Fruit fly (Drosophila melanogaster) whole organism, embryonic: Measurements from ENCODE around the gene qjt.

Experiments used
- ATbp ChIP-seq: fragments of 200-800 bp; sonication (Bioruptor generic); optimal IDR thresholded peaks from 2 replicates; lab custom pipeline; 2017; ENCODE audit warnings: missing biosample characterization, mild to moderate bottlenecking, missing genetic modification characterization, missing genetic modification reagents
- C15 ChIP-seq: fragments of 200-800 bp; sonication (Bioruptor generic); IDR thresholded peaks from 3 replicates; pipeline ENCODE4 v1.3.6; 2022; ENCODE audit warnings: missing biosample characterization, missing genetic modification characterization
- CG10654 ChIP-seq: fragments of 200-800 bp; sonication (Bioruptor generic); optimal IDR thresholded peaks from 2 replicates; lab custom pipeline; 2016; ENCODE audit warnings: missing biosample characterization, missing genetic modification characterization
- CG10979 ChIP-seq: fragments of 200-800 bp; sonication (Bioruptor generic); optimal IDR thresholded peaks from 2 replicates; lab custom pipeline; 2018; ENCODE audit warnings: missing biosample characterization, mild to moderate bottlenecking, missing genetic modification characterization, moderate library complexity
- CG11560 ChIP-seq: fragments of 200-800 bp; sonication (Bioruptor generic); IDR thresholded peaks from 3 replicates; pipeline ENCODE4 v1.3.6; 2022; ENCODE audit warnings: missing biosample characterization, missing genetic modification characterization
- CG12769 ChIP-seq: fragments of 200-800 bp; sonication (Bioruptor generic); optimal IDR thresholded peaks from 2 replicates; lab custom pipeline; 2019; ENCODE audit warnings: missing biosample characterization, mild to moderate bottlenecking, missing genetic modification characterization, moderate library complexity
- CG15601 ChIP-seq: fragments of 200-800 bp; sonication (Bioruptor generic); optimal IDR thresholded peaks from 3 replicates; lab custom pipeline; 2019; ENCODE audit warnings: missing biosample characterization, mild to moderate bottlenecking, missing genetic modification characterization, moderate library complexity
- CG16813 ChIP-seq: fragments of 200-800 bp; sonication (Bioruptor generic); IDR thresholded peaks from 3 replicates; pipeline ENCODE4 v1.3.6; 2022; ENCODE audit warnings: missing biosample characterization, missing genetic modification characterization; ENCODE audit not compliant: partially characterized antibody
- CG17328 ChIP-seq: fragments of 200-800 bp; sonication (Bioruptor generic); IDR thresholded peaks from 2 replicates; pipeline ENCODE4 v1.3.6; 2022; ENCODE audit warnings: missing biosample characterization, missing genetic modification characterization
- CG1832 ChIP-seq: fragments of 200-800 bp; sonication (Bioruptor generic); optimal IDR thresholded peaks from 2 replicates; lab custom pipeline; 2017; ENCODE audit warnings: missing biosample characterization, mild to moderate bottlenecking, missing genetic modification characterization, inconsistent platforms
- CG2875 ChIP-seq: fragments of 200-800 bp; sonication (Bioruptor generic); optimal IDR thresholded peaks from 2 replicates; lab custom pipeline; 2017; ENCODE audit warnings: missing biosample characterization, mild to moderate bottlenecking, missing genetic modification characterization, missing genetic modification reagents
- CG32532 ChIP-seq: fragments of 200-800 bp; sonication (Bioruptor generic); IDR thresholded peaks from 2 replicates; pipeline ENCODE4 v1.3.6; 2022; ENCODE audit warnings: missing biosample characterization, missing genetic modification characterization
- CG4360 ChIP-seq: fragments of 200-800 bp; sonication (Bioruptor generic); IDR thresholded peaks from 2 replicates; pipeline ENCODE4 v1.3.6; 2022; ENCODE audit warnings: missing biosample characterization, missing genetic modification characterization
- CG43689 ChIP-seq: fragments of 200-800 bp; sonication (Bioruptor generic); IDR thresholded peaks from 2 replicates; pipeline ENCODE4 v1.3.6; 2022; ENCODE audit warnings: missing biosample characterization, missing genetic modification characterization
- CG5245 ChIP-seq: fragments of 200-800 bp; sonication (Bioruptor generic); optimal IDR thresholded peaks from 3 replicates; lab custom pipeline; 2016; ENCODE audit warnings: missing biosample characterization, missing genetic modification characterization
- CG5953 ChIP-seq: fragments of 200-800 bp; sonication (Bioruptor generic); IDR thresholded peaks from 2 replicates; pipeline ENCODE4 v1.3.6; 2022; ENCODE audit warnings: missing biosample characterization, missing genetic modification characterization
- CG6683 ChIP-seq: fragments of 200-800 bp; sonication (Bioruptor generic); optimal IDR thresholded peaks from 2 replicates; lab custom pipeline; 2017; ENCODE audit warnings: missing biosample characterization, mild to moderate bottlenecking, missing genetic modification characterization, missing genetic modification reagents
- CG7556 ChIP-seq: fragments of 200-800 bp; sonication (Bioruptor generic); optimal IDR thresholded peaks from 2 replicates; lab custom pipeline; 2017; ENCODE audit warnings: missing biosample characterization, mild to moderate bottlenecking, missing genetic modification characterization
- CG7839 ChIP-seq: fragments of 200-800 bp; sonication (Bioruptor generic); optimal IDR thresholded peaks from 3 replicates; lab custom pipeline; 2018; ENCODE audit warnings: missing biosample characterization, mild to moderate bottlenecking, missing genetic modification characterization, moderate library complexity
- CG8281 ChIP-seq: fragments of 200-800 bp; sonication (Bioruptor generic); optimal IDR thresholded peaks from 2 replicates; lab custom pipeline; 2018; ENCODE audit warnings: missing biosample characterization, mild to moderate bottlenecking, missing genetic modification characterization, moderate library complexity
- CG8478 ChIP-seq: fragments of >200 bp; optimal IDR thresholded peaks from 2 replicates; lab custom pipeline; 2018
- Dll ChIP-seq: fragments of 200-800 bp; sonication (Bioruptor generic); IDR thresholded peaks from 4 replicates; pipeline ENCODE4 v1.3.6; 2022; ENCODE audit warnings: missing biosample characterization, missing genetic modification characterization; ENCODE audit not compliant: partially characterized antibody
- HHEX ChIP-seq: fragments of 200-800 bp; sonication (Bioruptor generic); optimal IDR thresholded peaks from 3 replicates; lab custom pipeline; 2017; ENCODE audit warnings: missing biosample characterization, mild to moderate bottlenecking, missing genetic modification characterization, missing genetic modification reagents
- HmgZ ChIP-seq: fragments of 200-800 bp; sonication (Bioruptor generic); optimal IDR thresholded peaks from 2 replicates; lab custom pipeline; 2018; ENCODE audit warnings: missing biosample characterization, mild to moderate bottlenecking, missing genetic modification characterization
- Hmx ChIP-seq: fragments of 200-800 bp; sonication (Bioruptor generic); optimal IDR thresholded peaks from 2 replicates; lab custom pipeline; 2016; ENCODE audit warnings: missing biosample characterization, missing genetic modification characterization
- Hsf ChIP-seq: fragments of 200-800 bp; sonication (Bioruptor generic); optimal IDR thresholded peaks from 3 replicates; lab custom pipeline; 2016; ENCODE audit warnings: missing biosample characterization, missing genetic modification characterization
- Jarid2 ChIP-seq: fragments of 200-800 bp; sonication (Bioruptor generic); optimal IDR thresholded peaks from 3 replicates; lab custom pipeline; 2017; ENCODE audit warnings: mild to moderate bottlenecking, missing biosample characterization, missing genetic modification reagents, missing genetic modification characterization
- MBD-R2 ChIP-seq: fragments of 200-800 bp; sonication (Bioruptor generic); IDR thresholded peaks from 2 replicates; pipeline ENCODE4 v1.3.6; 2022; ENCODE audit warnings: missing biosample characterization, missing genetic modification characterization
- MESR4 ChIP-seq: fragments of 200-800 bp; sonication (Bioruptor generic); optimal IDR thresholded peaks from 2 replicates; lab custom pipeline; 2018; ENCODE audit warnings: missing biosample characterization, mild to moderate bottlenecking, missing genetic modification characterization, moderate library complexity
- Med ChIP-seq: fragments of 200-800 bp; sonication (Bioruptor generic); peaks from one replicate; lab custom pipeline; 2016; ENCODE audit warnings: missing biosample characterization, missing genetic modification characterization, mild to moderate bottlenecking, inconsistent platforms, moderate library complexity
- Mrtf ChIP-seq: fragments of 200-800 bp; sonication (Bioruptor generic); IDR thresholded peaks from 3 replicates; pipeline ENCODE4 v1.3.6; 2022; ENCODE audit warnings: missing biosample characterization, missing genetic modification characterization
- NC2α ChIP-seq: fragments of 200-800 bp; sonication (Bioruptor generic); optimal IDR thresholded peaks from 2 replicates; lab custom pipeline; 2016; ENCODE audit warnings: missing biosample characterization, missing genetic modification characterization
- NK7.1 ChIP-seq: fragments of 200-800 bp; sonication (Bioruptor generic); optimal IDR thresholded peaks from 3 replicates; lab custom pipeline; 2016; ENCODE audit warnings: missing biosample characterization, missing genetic modification characterization
- Opbp ChIP-seq: fragments of 200-800 bp; sonication (Bioruptor generic); IDR thresholded peaks from 3 replicates; pipeline ENCODE4 v1.3.6; 2022; ENCODE audit warnings: missing biosample characterization, missing genetic modification characterization; ENCODE audit not compliant: partially characterized antibody
- Ravus ChIP-seq: fragments of 200-800 bp; sonication (Bioruptor generic); IDR thresholded peaks from 2 replicates; pipeline ENCODE4 v1.3.6; 2022; ENCODE audit warnings: missing biosample characterization, missing genetic modification characterization
- az2 ChIP-seq: fragments of 200-800 bp; sonication (Bioruptor generic); optimal IDR thresholded peaks from 3 replicates; lab custom pipeline; 2016; ENCODE audit warnings: missing biosample characterization, missing genetic modification characterization
- crp ChIP-seq, 2 experiments: fragments of 200-800 bp; sonication (Bioruptor generic); optimal IDR thresholded peaks; 2 replicates in 1 of 2; 3 replicates in 1 of 2; lab custom pipeline; 2017; ENCODE audit warnings: missing biosample characterization in 2 of 2, missing genetic modification characterization in 2 of 2, mild to moderate bottlenecking in 1 of 2, moderate library complexity in 1 of 2
- dpn ChIP-seq, 2 experiments: fragments of 200-800 bp; sonication (Bioruptor generic); optimal IDR thresholded peaks; 3 replicates each; lab custom pipeline; 2016; ENCODE audit warnings: missing biosample characterization in 2 of 2, missing genetic modification characterization in 2 of 2
- eve ChIP-seq, 2 experiments: fragments of >200 bp; optimal IDR thresholded peaks; 2 replicates each; lab custom pipeline; 2017; ENCODE audit warnings: missing biosample characterization in 2 of 2, missing genetic modification characterization in 2 of 2
- hb ChIP-seq: fragments of 200-800 bp; sonication (Bioruptor generic); IDR thresholded peaks from 3 replicates; pipeline ENCODE4 v1.3.6; 2022; ENCODE audit warnings: missing biosample characterization, missing genetic modification characterization; ENCODE audit not compliant: partially characterized antibody
- nau ChIP-seq: fragments of 200-800 bp; sonication (Bioruptor generic); optimal IDR thresholded peaks from 3 replicates; lab custom pipeline; 2017; ENCODE audit warnings: missing biosample characterization, mild to moderate bottlenecking, missing genetic modification characterization, missing genetic modification reagents
- nerfin-2 ChIP-seq: fragments of 200-800 bp; sonication (Bioruptor generic); IDR thresholded peaks from 2 replicates; pipeline ENCODE4 v1.3.6; 2022; ENCODE audit warnings: missing biosample characterization, missing genetic modification characterization; ENCODE audit not compliant: partially characterized antibody
- odd ChIP-seq: fragments of 200-800 bp; sonication (Bioruptor generic); optimal IDR thresholded peaks from 2 replicates; lab custom pipeline; 2017; ENCODE audit warnings: missing biosample characterization, mild to moderate bottlenecking, missing genetic modification characterization
- pho ChIP-seq: fragments of 200-800 bp; sonication (Bioruptor generic); optimal IDR thresholded peaks from 2 replicates; lab custom pipeline; 2016; ENCODE audit warnings: missing biosample characterization, missing genetic modification characterization
- pnt ChIP-seq: fragments of 200-800 bp; sonication (Bioruptor generic); optimal IDR thresholded peaks from 3 replicates; lab custom pipeline; 2016; ENCODE audit warnings: missing biosample characterization, missing genetic modification characterization
- sd ChIP-seq: fragments of 200-800 bp; sonication (Bioruptor generic); optimal IDR thresholded peaks from 3 replicates; lab custom pipeline; 2018; ENCODE audit warnings: missing biosample characterization, mild to moderate bottlenecking, missing genetic modification characterization, moderate library complexity
- tup ChIP-seq: fragments of 200-800 bp; sonication (Bioruptor generic); optimal IDR thresholded peaks from 2 replicates; lab custom pipeline; 2016; ENCODE audit warnings: missing biosample characterization, mild to moderate bottlenecking, missing genetic modification characterization, moderate library complexity
- usp ChIP-seq: fragments of >200 bp; optimal IDR thresholded peaks from 2 replicates; lab custom pipeline; 2017; ENCODE audit warnings: missing biosample characterization, missing genetic modification characterization

Gene qjt

DNA sequence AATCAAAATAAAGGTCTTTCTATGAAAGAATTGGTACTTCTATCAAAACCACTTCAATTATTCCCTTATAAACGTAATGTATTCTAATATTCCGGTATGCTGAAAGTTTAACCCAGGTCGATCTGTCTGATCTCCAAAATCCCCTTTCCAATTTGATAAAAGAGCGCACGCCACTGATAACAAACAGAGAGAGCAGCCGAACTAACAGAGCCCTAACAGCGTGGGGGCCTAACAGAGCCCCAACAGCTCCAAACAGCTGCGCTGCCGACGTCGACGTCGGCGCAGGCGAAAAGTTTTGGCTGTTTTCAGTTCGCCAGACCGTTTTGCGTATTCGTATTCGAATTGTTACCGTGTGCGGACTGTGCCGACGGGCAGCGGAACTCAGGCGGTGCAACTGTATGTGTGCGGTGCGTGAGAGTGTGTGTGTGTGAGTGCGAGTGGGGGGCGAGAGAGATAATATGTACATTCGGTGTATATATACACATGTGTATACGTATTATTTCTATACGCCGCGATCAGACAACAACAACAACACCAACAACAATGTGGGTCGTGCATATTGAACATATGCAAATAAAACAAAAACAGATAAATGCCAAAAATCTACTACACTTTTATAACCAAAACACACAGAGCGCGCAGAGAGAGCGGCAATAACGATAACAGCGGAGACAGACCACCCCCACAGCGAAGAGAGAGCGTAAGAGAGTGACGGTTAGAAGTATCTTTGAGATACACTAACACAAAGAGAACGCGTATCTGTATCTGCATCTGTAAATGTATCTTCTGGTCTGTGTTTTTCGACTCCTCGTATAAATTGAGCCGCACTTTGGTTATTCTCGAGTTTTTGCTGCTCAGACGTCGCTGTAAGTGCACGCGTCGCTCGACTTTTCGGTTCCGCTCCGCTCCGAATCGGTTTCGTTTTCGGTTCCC is 8.2 kb downstream of the qjt start, which contains the start of gene Oatp74D:
TSS of gene Oatp74D (plus strand) at position 325 of the 933 bp plus-strand sequence.
- TF ChIP-seq crp (GFP tag; optimal IDR thresholded peaks at IDR 0.05; lab: Kevin White, UChicago) = peak in 1 of 2 experiments; percentile 32
- TF ChIP-seq CG8281 (tag; lab: Kevin White, UChicago) = peak; percentile 54
- TF ChIP-seq pnt = peak; percentile 22
- peak; percentile 67 for TF ChIP-seq CG15601 (tag; lab: Kevin White, UChicago)
- no peak for TF ChIP-seq CG1832 (GFP tag; lab: Kevin White, UChicago)
- TF ChIP-seq Opbp (GFP tag; lab: Robert Waterston, UW) = 0 out of 3 replicates have a peak, but pooled peaks have one; percentile 5
- TF ChIP-seq Dll = no peak
- no peak for TF ChIP-seq NK7.1 (GFP tag; lab: Kevin White, UChicago)
- peak; percentile 88 for TF ChIP-seq CG4360 (GFP tag; lab: Robert Waterston, UW)
- TF ChIP-seq MBD-R2 (GFP tag; lab: Robert Waterston, UW) = peak; percentile 39; the same call in 1 of the 2 replicates
- TF ChIP-seq Med (GFP tag; lab: Kevin White, UChicago) = peak; percentile 83
- TF ChIP-seq pho (GFP tag; lab: Kevin White, UChicago) = peak; percentile 5
- TF ChIP-seq CG10654 = no peak
- no peak for TF ChIP-seq Mrtf (GFP tag; lab: Robert Waterston, UW)
- TF ChIP-seq sd = peak; percentile 96
- peak; percentile 32 for TF ChIP-seq az2
- peak; percentile 48 for TF ChIP-seq NC2α (GFP tag; lab: Kevin White, UChicago)
- peak; percentile 69 for TF ChIP-seq CG32532 (GFP tag; lab: Robert Waterston, UW)
- no peak for TF ChIP-seq eve (GFP tag; optimal IDR thresholded peaks at IDR 0.05; lab: Kevin White, UChicago)
- peak; percentile 38 for TF ChIP-seq CG7556
- no peak for TF ChIP-seq Ravus (GFP tag; lab: Robert Waterston, UW)
- TF ChIP-seq usp (GFP tag; lab: Kevin White, UChicago) = no peak
- TF ChIP-seq CG5953 (GFP tag; lab: Robert Waterston, UW) = peak; percentile 43; the same call in 1 of the 2 replicates
- no peak for TF ChIP-seq nerfin-2 (GFP tag; lab: Robert Waterston, UW)
- no peak for TF ChIP-seq CG7839 (tag; lab: Kevin White, UChicago)
- TF ChIP-seq tup = no peak
- TF ChIP-seq HHEX (GFP tag; lab: Kevin White, UChicago) = peak; percentile 28
- no peak for TF ChIP-seq CG43689 (GFP tag; lab: Robert Waterston, UW)
- no peak for TF ChIP-seq CG10979 (tag; lab: Kevin White, UChicago)
- TF ChIP-seq MESR4 = peak; percentile 0
- peak; percentile 83 for TF ChIP-seq Jarid2 (GFP tag; lab: Kevin White, UChicago)
- TF ChIP-seq CG17328 (GFP tag; lab: Robert Waterston, UW) = peak; percentile 22; the same call in 1 of the 2 replicates
- TF ChIP-seq Hsf (GFP tag; lab: Kevin White, UChicago) = no peak
- no peak; the same call in 2 of the 3 replicates for TF ChIP-seq C15
- TF ChIP-seq Hmx (GFP tag; lab: Kevin White, UChicago) = no peak
- TF ChIP-seq ATbp (GFP tag; lab: Kevin White, UChicago) = peak; percentile 81
- TF ChIP-seq CG6683 (GFP tag; lab: Kevin White, UChicago) = peak; percentile 53
- no peak for TF ChIP-seq CG5245
- no peak for TF ChIP-seq CG11560 (tag; lab: Robert Waterston, UW)
- peak in 1 of 2 experiments; percentile 60 for TF ChIP-seq dpn (GFP tag; optimal IDR thresholded peaks at IDR 0.05; lab: Kevin White, UChicago)
- TF ChIP-seq HmgZ (tag; lab: Kevin White, UChicago) = peak; percentile 69
- TF ChIP-seq odd = peak; percentile 61
- no peak for TF ChIP-seq CG8478 (lab: Kevin White, UChicago)
- no peak; the same call in 2 of the 3 replicates for TF ChIP-seq CG16813
- peak; percentile 83 for TF ChIP-seq nau
- no peak for TF ChIP-seq hb (GFP tag; lab: Robert Waterston, UW)
- TF ChIP-seq CG12769 = peak; percentile 77
- TF ChIP-seq CG2875 (GFP tag; lab: Kevin White, UChicago) = peak; percentile 39
